Fruit fly (Drosophila melanogaster) whole organism, embryonic: ENCODE measurements around the gene CG9289.

Experiments
- Abd-B ChIP-seq: fragments of 200-800 bp; sonication (Bioruptor generic); optimal IDR thresholded peaks from 2 replicates; lab custom pipeline; 2018; ENCODE audit warnings: missing biosample characterization, mild to moderate bottlenecking, missing genetic modification characterization, moderate library complexity
- CG10147 ChIP-seq: fragments of 200-800 bp; sonication (Bioruptor generic); optimal IDR thresholded peaks from 2 replicates; lab custom pipeline; 2019; ENCODE audit warnings: missing biosample characterization, mild to moderate bottlenecking, missing genetic modification characterization, moderate library complexity
- CG10654 ChIP-seq: fragments of 200-800 bp; sonication (Bioruptor generic); optimal IDR thresholded peaks from 2 replicates; lab custom pipeline; 2016; ENCODE audit warnings: missing biosample characterization, missing genetic modification characterization
- CG15601 ChIP-seq: fragments of 200-800 bp; sonication (Bioruptor generic); optimal IDR thresholded peaks from 3 replicates; lab custom pipeline; 2019; ENCODE audit warnings: missing biosample characterization, mild to moderate bottlenecking, missing genetic modification characterization, moderate library complexity
- CG16815 ChIP-seq: fragments of 200-800 bp; sonication (Bioruptor generic); optimal IDR thresholded peaks from 3 replicates; lab custom pipeline; 2017; ENCODE audit warnings: missing biosample characterization, mild to moderate bottlenecking, missing genetic modification characterization
- CG17802 ChIP-seq: fragments of 200-800 bp; sonication (Bioruptor generic); optimal IDR thresholded peaks from 2 replicates; lab custom pipeline; 2018; ENCODE audit warnings: missing biosample characterization, mild to moderate bottlenecking, missing genetic modification characterization, moderate library complexity
- abd-A ChIP-seq: fragments of 200-800 bp; sonication (Bioruptor generic); optimal IDR thresholded peaks from 3 replicates; lab custom pipeline; 2019; ENCODE audit warnings: missing biosample characterization, mild to moderate bottlenecking, missing genetic modification characterization, moderate library complexity
- ash1 ChIP-seq: fragments of 200-800 bp; sonication (Bioruptor generic); optimal IDR thresholded peaks from 2 replicates; lab custom pipeline; 2018; ENCODE audit warnings: missing biosample characterization, mild to moderate bottlenecking, missing genetic modification characterization
- br ChIP-seq: fragments of >200 bp; optimal IDR thresholded peaks from 2 replicates; lab custom pipeline; 2017
- psq ChIP-seq: fragments of 200-800 bp; sonication (Bioruptor generic); optimal IDR thresholded peaks from 2 replicates; lab custom pipeline; 2017; ENCODE audit warnings: missing biosample characterization, missing genetic modification characterization
- sob ChIP-seq: fragments of 200-800 bp; sonication (Bioruptor generic); IDR thresholded peaks from 2 replicates; pipeline ENCODE4 v1.3.6; 2022; ENCODE audit warnings: missing biosample characterization, missing genetic modification characterization

dm6 chr2L:8700870-8701616 is 16.9 kb upstream of the CG9289 start:
- TF ChIP-seq Abd-B (GFP tag; lab: Kevin White, UChicago), result no peak
- no peak for TF ChIP-seq ash1
- no peak for TF ChIP-seq abd-A (tag; lab: Kevin White, UChicago)
- TF ChIP-seq CG15601 (tag; lab: Kevin White, UChicago), result no peak
- TF ChIP-seq br (lab: Kevin White, UChicago), result no peak
- TF ChIP-seq CG10654 (GFP tag; lab: Kevin White, UChicago), result no peak
- TF ChIP-seq psq (GFP tag; lab: Kevin White, UChicago), result no peak
- no peak for TF ChIP-seq sob (GFP tag; lab: Robert Waterston, UW)
- TF ChIP-seq CG10147 (GFP tag; lab: Kevin White, UChicago), result no peak
- TF ChIP-seq CG16815 (GFP tag; lab: Kevin White, UChicago), result no peak
- no peak for TF ChIP-seq CG17802
